Fruit fly (Drosophila melanogaster) whole organism, larva: Measurements from ENCODE around the gene CG5013.
A peak's percentile ranks its signal among the peaks of the same experiment; 100 is the strongest.

Experiments used
- noc ChIP-seq: fragments of 200-800 bp; sonication (Bioruptor generic); optimal IDR thresholded peaks from 3 replicates; lab custom pipeline; 2019; ENCODE audit warnings: missing biosample characterization, mild to moderate bottlenecking, missing genetic modification characterization, moderate library complexity

CG5013 gene

dm6 chr3R:16049369-16049768 lies at the start of gene CG5013, which contains the start of gene IKKbeta:
TSS of gene CG5013 (plus strand) at chr3R:16049670.
TSS of gene IKKbeta (minus strand) at chr3R:16049421.
- TF ChIP-seq noc (tag; lab: Kevin White, UChicago), result peak; percentile 36

dm6 chr3R:16004015-16004414 lies 45.5 kb upstream of the CG5013 start:
- TF ChIP-seq noc (tag; lab: Kevin White, UChicago), result no peak

dm6 chr3R:16004691-16005474 lies 44.6 kb upstream of the CG5013 start:
- peak; percentile 86 for TF ChIP-seq noc (tag; lab: Kevin White, UChicago)

- no peak for TF ChIP-seq noc (tag; lab: Kevin White, UChicago)
Measured at dm6 chr3R:16005943-16006342, 43.5 kb upstream of the CG5013 start.

dm6 chr3R:16006806-16007556 lies 42.5 kb upstream of the CG5013 start:
- peak; percentile 2 for TF ChIP-seq noc (tag; lab: Kevin White, UChicago)

- TF ChIP-seq noc (tag; lab: Kevin White, UChicago), result no peak
Measured at dm6 chr3R:16008300-16008699, 41.2 kb upstream of the CG5013 start.

dm6 chr3R:16009030-16009429 lies 40.4 kb upstream of the CG5013 start, which contains the start of gene GATAe:
TSS of gene GATAe (plus strand) at chr3R:16009105.
- TF ChIP-seq noc (tag; lab: Kevin White, UChicago), result no peak

- TF ChIP-seq noc (tag; lab: Kevin White, UChicago), result no peak
Measured at dm6 chr3R:16010009-16010505, 39.4 kb upstream of the CG5013 start.

dm6 chr3R:16011698-16012332 lies 37.7 kb upstream of the CG5013 start:
- peak; percentile 54 for TF ChIP-seq noc (tag; lab: Kevin White, UChicago)

- TF ChIP-seq noc (tag; lab: Kevin White, UChicago), result no peak
Measured at dm6 chr3R:16013580-16013979, 35.9 kb upstream of the CG5013 start.

dm6 chr3R:16014573-16014972 lies 34.9 kb upstream of the CG5013 start:
- no peak for TF ChIP-seq noc (tag; lab: Kevin White, UChicago)

dm6 chr3R:16022005-16022404 lies 27.5 kb upstream of the CG5013 start:
- TF ChIP-seq noc (tag; lab: Kevin White, UChicago), result no peak

- no peak for TF ChIP-seq noc (tag; lab: Kevin White, UChicago)
Measured at dm6 chr3R:16023627-16024026, 25.8 kb upstream of the CG5013 start.

dm6 chr3R:16024110-16024509 lies 25.4 kb upstream of the CG5013 start:
- no peak for TF ChIP-seq noc (tag; lab: Kevin White, UChicago)

- TF ChIP-seq noc (tag; lab: Kevin White, UChicago), result no peak
Measured at dm6 chr3R:16025587-16026223, 23.8 kb upstream of the CG5013 start, which contains the start of gene pnr. TSS of gene pnr (plus strand) at chr3R:16026079.
